Fruit fly (Drosophila melanogaster): ENCODE results near the gene CG14985.

Gene CG14985

DNA sequence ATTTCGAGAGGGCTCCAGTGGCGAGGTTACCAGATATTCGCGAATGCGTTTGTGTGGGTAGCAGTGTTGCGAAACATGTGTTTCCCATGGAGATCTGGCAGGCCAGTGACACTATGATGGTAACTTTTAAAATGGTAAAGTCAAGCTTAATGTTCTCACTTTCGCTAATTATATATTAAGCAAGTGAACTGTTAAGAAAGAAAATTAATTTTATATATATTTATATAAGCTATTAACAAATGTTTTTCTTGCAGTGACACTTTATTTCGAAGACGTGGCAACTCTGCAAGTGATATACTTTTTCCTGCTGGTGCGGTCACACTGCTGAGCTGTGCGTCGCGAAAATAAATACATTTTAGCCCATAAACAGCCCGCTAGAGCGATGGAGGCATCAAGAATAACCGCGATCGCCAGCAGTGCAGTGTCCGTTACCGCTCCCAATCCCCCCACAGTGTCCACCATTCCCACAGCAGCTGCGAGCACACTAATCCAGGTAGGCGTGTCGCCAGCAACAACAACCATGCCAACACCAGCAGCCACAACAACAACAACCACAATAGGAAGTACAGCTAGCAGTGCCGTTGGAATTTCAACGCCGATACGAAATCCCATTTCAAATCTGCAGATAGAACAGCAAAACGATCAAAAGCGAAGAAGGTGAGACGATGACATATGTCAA lies 37.1 kb downstream of the CG14985 start, which contains the start of the genes CG11593 and Rcd5 (continued):
- TF ChIP-seq grn (GFP tag; optimal IDR thresholded peaks at IDR 0.05) (no peak), CG4854 (GFP tag; optimal IDR thresholded peaks at IDR 0.05) (no peak), Deaf1 (tag; optimal IDR thresholded peaks at IDR 0.05) (no peak), CTCF (GFP tag; optimal IDR thresholded peaks at IDR 0.05) (peak; percentile 50), CG9609 (GFP tag; optimal IDR thresholded peaks at IDR 0.05) (peak; percentile 48), z (GFP tag; IDR thresholded peaks at IDR 0.05) (no peak), CG18011 (GFP tag; optimal IDR thresholded peaks at IDR 0.05) (no peak), Dip3 (GFP tag; optimal IDR thresholded peaks at IDR 0.05) (peak; percentile 27), p53 (GFP tag; optimal IDR thresholded peaks at IDR 0.05) (no peak), CG8290 (GFP tag; optimal IDR thresholded peaks at IDR 0.05) (peak; percentile 59), CG8290 (tag; optimal IDR thresholded peaks at IDR 0.05) (no peak), Sin3A (optimal IDR thresholded peaks at IDR 0.05) (peak; percentile 61), MTF-1 (GFP tag; optimal IDR thresholded peaks at IDR 0.05; ENCODE audit: borderline replicate concordance) (no peak), crol (GFP tag; IDR thresholded peaks at IDR 0.05) (peak; percentile 20; the same call in 1 of the 2 replicates), CG42726 (GFP tag; IDR thresholded peaks at IDR 0.05; ENCODE audit: partially characterized antibody) (no peak), Eip74EF (GFP tag; optimal IDR thresholded peaks at IDR 0.05) (no peak), CG18764 (GFP tag; optimal IDR thresholded peaks at IDR 0.05) (peak; percentile 57), CG13424 (tag; optimal IDR thresholded peaks at IDR 0.05) (peak; percentile 69), lilli (GFP tag; optimal IDR thresholded peaks at IDR 0.05) (no peak), CkIIα-i1 (GFP tag; IDR thresholded peaks at IDR 0.05) (no peak), CG4820 (GFP tag; optimal IDR thresholded peaks at IDR 0.05) (peak; percentile 55), CG10274 (GFP tag; optimal IDR thresholded peaks at IDR 0.05) (no peak), CG13287 (GFP tag; IDR thresholded peaks at IDR 0.05; ENCODE audit: partially characterized antibody) (peak; percentile 38), Mad (GFP tag; optimal IDR thresholded peaks at IDR 0.05) (peak; percentile 53), Atf6 (GFP tag; IDR thresholded peaks at IDR 0.05) (peak; percentile 62), CG2712 (tag; optimal IDR thresholded peaks at IDR 0.05) (no peak), CG30020 (tag; optimal IDR thresholded peaks at IDR 0.05) (no peak), Gsc (GFP tag; IDR thresholded peaks at IDR 0.05) (peak; percentile 50), CG17359 (tag; optimal IDR thresholded peaks at IDR 0.05) (no peak), ssp (GFP tag; IDR thresholded peaks at IDR 0.05) (peak; percentile 80), CG2889 (GFP tag; IDR thresholded peaks at IDR 0.05) (peak; percentile 81), Vsx1 (GFP tag; optimal IDR thresholded peaks at IDR 0.05) (no peak), YL-1 (GFP tag; optimal IDR thresholded peaks at IDR 0.05) (peak; percentile 92), CG1602 (GFP tag; optimal IDR thresholded peaks at IDR 0.05) (peak; percentile 72), CG11247 (GFP tag; IDR thresholded peaks at IDR 0.05) (peak; percentile 78), prd (optimal IDR thresholded peaks at IDR 0.05) (no peak), prd (GFP tag; IDR thresholded peaks at IDR 0.05) (peak; percentile 92), salm (tag; optimal IDR thresholded peaks at IDR 0.05) (no peak), fru (optimal IDR thresholded peaks at IDR 0.05) (no peak), CG7357 (GFP tag; IDR thresholded peaks at IDR 0.05) (peak; percentile 77), esg (GFP tag; conservative IDR thresholded peaks at IDR 0.05) (peak; percentile 81), Lim3 (GFP tag; IDR thresholded peaks at IDR 0.05) (0 out of 2 replicates have a peak, but pooled peaks have one; percentile 14), CG12942 (GFP tag; optimal IDR thresholded peaks at IDR 0.05) (peak; percentile 75), Six4 (GFP tag; optimal IDR thresholded peaks at IDR 0.05) (no peak), CG12104 (GFP tag; optimal IDR thresholded peaks at IDR 0.05) (peak; percentile 20), jigr1 (GFP tag; IDR thresholded peaks at IDR 0.05) (peak; percentile 63; the same call in 1 of the 3 replicates), CG18262 (tag; optimal IDR thresholded peaks at IDR 0.05) (no peak), E2f2 (GFP tag; IDR thresholded peaks at IDR 0.05) (peak; percentile 63), Dll (GFP tag; IDR thresholded peaks at IDR 0.05; ENCODE audit: partially characterized antibody) (no peak), CG30403 (GFP tag; optimal IDR thresholded peaks at IDR 0.05) (peak; percentile 76), croc (GFP tag; conservative IDR thresholded peaks at IDR 0.05) (peak; percentile 78), chinmo (GFP tag; IDR thresholded peaks at IDR 0.05; ENCODE audit: partially characterized antibody) (0 out of 4 replicates have a peak, but pooled peaks have one; percentile 23)

Data from whole organism, embryonic.